Worm (Caenorhabditis elegans): Measurements from ENCODE around the gene T01B4.3.

The T01B4.3 gene

DNA sequence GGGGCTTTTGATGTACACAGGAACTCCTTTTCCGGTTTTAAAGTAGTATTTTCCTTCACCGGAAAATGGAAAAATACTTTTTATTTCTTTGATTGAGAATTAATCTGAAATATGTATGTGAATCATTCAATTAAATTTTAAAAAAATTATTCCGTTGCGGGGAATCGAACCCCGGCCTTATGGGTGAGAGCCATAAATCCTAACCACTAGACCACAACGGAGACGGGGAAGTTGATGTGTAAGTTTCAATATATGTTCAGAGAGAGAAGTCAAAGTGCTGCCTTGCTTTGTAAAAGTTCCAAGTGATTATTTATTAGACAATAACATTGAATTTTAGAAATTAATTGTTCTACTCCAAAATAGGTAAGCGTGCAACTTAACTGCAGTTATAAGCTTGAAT, 46.4 kb downstream of the T01B4.3 start (continued):
- no peak for TF ChIP-seq aly-2 (tag; optimal IDR thresholded peaks at IDR 0.05)
- TF ChIP-seq fkh-10 (GFP tag; optimal IDR thresholded peaks at IDR 0.05): no peak
- TF ChIP-seq nhr-23 (tag; optimal IDR thresholded peaks at IDR 0.05): peak; percentile 6
- peak; percentile 10 for TF ChIP-seq jun-1 (tag; optimal IDR thresholded peaks at IDR 0.05)
- no peak for TF ChIP-seq nhr-76 (tag; optimal IDR thresholded peaks at IDR 0.05)
- peak; percentile 26 for TF ChIP-seq nhr-77 (tag; optimal IDR thresholded peaks at IDR 0.05)
- no peak for TF ChIP-seq hmg-11 (tag; optimal IDR thresholded peaks at IDR 0.05)
- TF ChIP-seq mml-1 (tag; optimal IDR thresholded peaks at IDR 0.05): no peak
- no peak for TF ChIP-seq ZK546.5 (tag; optimal IDR thresholded peaks at IDR 0.05)
- TF ChIP-seq nhr-11 (tag; optimal IDR thresholded peaks at IDR 0.05): no peak
- no peak for TF ChIP-seq nhr-28 (tag; optimal IDR thresholded peaks at IDR 0.05)
- TF ChIP-seq lsy-12 (tag; optimal IDR thresholded peaks at IDR 0.05): no peak
- peak; percentile 14 for TF ChIP-seq egl-27 (tag; optimal IDR thresholded peaks at IDR 0.05)
- no peak for TF ChIP-seq lin-39 (tag; optimal IDR thresholded peaks at IDR 0.05)
- TF ChIP-seq ztf-4 (tag; optimal IDR thresholded peaks at IDR 0.05): no peak
- no peak for TF ChIP-seq pqm-1 (tag; optimal IDR thresholded peaks at IDR 0.05)
- no peak for TF ChIP-seq ceh-28 (tag; optimal IDR thresholded peaks at IDR 0.05)

DNA sequence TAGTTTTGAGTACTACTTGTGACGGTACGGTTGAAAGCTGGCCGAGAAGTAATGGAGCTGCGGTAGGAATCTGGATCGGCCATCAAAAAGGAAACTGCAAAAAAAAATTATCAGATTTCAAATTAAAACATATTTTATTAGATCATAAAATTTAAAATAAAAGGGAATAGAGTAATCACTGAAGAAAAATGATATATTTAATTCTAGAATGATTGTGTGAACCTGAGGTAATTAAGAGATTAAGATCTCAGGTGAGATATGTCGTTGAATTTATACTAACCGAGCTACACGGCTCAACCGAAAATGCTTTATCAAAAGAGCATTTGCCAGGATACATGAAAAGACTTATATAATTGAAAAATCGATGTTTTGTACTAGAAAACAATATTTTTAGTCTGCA, 47.6 kb downstream of the T01B4.3 start, which contains the start of gene ifa-3:
ifa-3 (minus strand) TSS at position 101 of the 400 bp plus-strand sequence.
- TF ChIP-seq lsy-12 (tag; optimal IDR thresholded peaks at IDR 0.05) (no peak), nhr-25 (tag; optimal IDR thresholded peaks at IDR 0.05) (no peak), nhr-11 (tag; optimal IDR thresholded peaks at IDR 0.05) (no peak), nhr-12 (tag; optimal IDR thresholded peaks at IDR 0.05) (no peak), ama-1 (optimal IDR thresholded peaks at IDR 0.05) (no peak)

DNA sequence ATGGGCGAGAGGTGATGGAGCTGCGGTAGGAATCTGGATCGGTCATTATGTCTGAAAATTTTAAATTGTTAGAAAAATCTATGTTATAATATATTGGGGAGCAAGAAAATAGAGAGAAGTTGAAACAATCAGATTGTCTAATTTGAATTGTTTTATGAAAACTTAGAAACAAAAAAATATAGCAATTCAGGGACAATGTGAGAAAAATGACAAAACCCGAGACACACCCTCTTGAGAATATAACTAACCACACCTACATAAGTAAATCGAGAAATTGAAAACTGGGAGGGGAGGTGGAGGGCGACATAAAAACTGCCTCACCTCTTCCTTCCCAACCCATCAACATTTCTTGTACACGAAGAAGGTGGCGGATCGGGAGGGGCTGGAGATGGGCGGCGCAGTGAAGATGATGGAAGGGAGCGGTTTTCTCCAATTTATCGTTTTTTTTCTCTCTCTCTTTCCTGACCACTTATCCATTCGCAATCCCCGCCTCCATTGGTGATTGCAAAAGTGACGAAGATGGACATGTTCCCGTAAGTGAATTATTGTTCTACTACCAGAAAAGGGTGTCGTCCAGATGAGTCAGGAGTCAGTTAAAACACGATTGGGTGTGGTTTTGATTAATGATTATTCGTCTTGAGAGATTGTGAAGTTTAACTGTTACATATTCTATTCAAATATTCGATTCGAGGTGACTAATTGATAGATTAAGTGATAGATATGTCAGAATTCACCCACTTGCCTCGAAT, 51.7 kb downstream of the T01B4.3 start, which contains the start of gene mua-6:
mua-6 (minus strand) TSS at position 51 of the 749 bp plus-strand sequence.
- no peak for TF ChIP-seq unc-39 (tag; optimal IDR thresholded peaks at IDR 0.05)
- TF ChIP-seq nhr-76 (tag; optimal IDR thresholded peaks at IDR 0.05): no peak
- peak; percentile 3 for TF ChIP-seq nhr-43 (tag; optimal IDR thresholded peaks at IDR 0.05; ENCODE audit: poor library complexity, severe bottlenecking)
- TF ChIP-seq aly-2 (tag; optimal IDR thresholded peaks at IDR 0.05): no peak
